Fruit fly (Drosophila melanogaster): ENCODE measurements around the gene CG33920.
A peak's percentile ranks its signal among the peaks of the same experiment; 100 is the strongest.

Gene CG33920

DNA sequence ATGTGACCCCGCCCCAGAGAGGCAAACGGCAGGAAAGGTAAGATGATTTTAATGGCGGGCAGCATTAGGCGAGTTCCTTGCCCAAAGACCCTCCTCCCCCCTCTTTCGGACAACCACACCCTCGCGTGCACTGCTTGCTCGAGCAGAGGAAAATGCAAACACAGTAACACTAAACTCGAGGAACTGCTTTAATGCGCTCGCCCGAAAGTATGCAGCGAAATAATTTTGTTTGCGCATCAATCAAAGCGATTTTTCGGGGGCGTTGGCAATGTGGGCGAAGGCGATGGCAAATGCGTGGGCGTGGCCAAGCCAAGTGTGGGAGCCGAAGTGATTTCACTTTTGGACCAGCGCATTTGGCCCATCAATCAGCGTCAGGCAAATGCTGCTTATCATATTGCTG, 41.5 kb upstream of the CG33920 start (continued):
- TF ChIP-seq CG2889 (GFP tag; IDR thresholded peaks at IDR 0.05) (no peak), Hr51 (GFP tag; optimal IDR thresholded peaks at IDR 0.05) (no peak), otp (GFP tag; IDR thresholded peaks at IDR 0.05) (no peak), HLH3B (GFP tag; IDR thresholded peaks at IDR 0.05) (no peak), slbo (GFP tag; IDR thresholded peaks at IDR 0.05) (peak; percentile 20; the same call in 1 of the 2 replicates), bab2 (GFP tag; optimal IDR thresholded peaks at IDR 0.05) (no peak), CG1233 (GFP tag; optimal IDR thresholded peaks at IDR 0.05) (no peak), sd (tag; optimal IDR thresholded peaks at IDR 0.05) (no peak), CG11247 (GFP tag; IDR thresholded peaks at IDR 0.05) (no peak), sc (optimal IDR thresholded peaks at IDR 0.05) (no peak), sc (GFP tag; optimal IDR thresholded peaks at IDR 0.05) (no peak), lmd (GFP tag; IDR thresholded peaks at IDR 0.05) (no peak), CG6765 (GFP tag; optimal IDR thresholded peaks at IDR 0.05) (no peak), sr (GFP tag; IDR thresholded peaks at IDR 0.05) (peak; percentile 89), CG16863 (GFP tag; optimal IDR thresholded peaks at IDR 0.05) (peak; percentile 17), Eip74EF (GFP tag; optimal IDR thresholded peaks at IDR 0.05) (peak in 1 of 2 experiments; percentile 52), CG6791 (GFP tag; IDR thresholded peaks at IDR 0.05; ENCODE audit: partially characterized antibody) (no peak), org-1 (GFP tag; optimal IDR thresholded peaks at IDR 0.05) (no peak), grn (GFP tag; optimal IDR thresholded peaks at IDR 0.05) (no peak), klu (GFP tag; IDR thresholded peaks at IDR 0.05) (0 out of 2 replicates have a peak, but pooled peaks have one; percentile 27), chn (GFP tag; optimal IDR thresholded peaks at IDR 0.05) (peak; percentile 68), zfh2 (GFP tag; optimal IDR thresholded peaks at IDR 0.05) (no peak), knrl (GFP tag; IDR thresholded peaks at IDR 0.05; ENCODE audit: partially characterized antibody) (no peak), dmrt99B (tag; optimal IDR thresholded peaks at IDR 0.05) (no peak), gt (GFP tag; IDR thresholded peaks at IDR 0.05) (no peak), CG16779 (GFP tag; IDR thresholded peaks at IDR 0.05) (no peak), TFAM (GFP tag; optimal IDR thresholded peaks at IDR 0.05) (no peak), ftz-f1 (GFP tag; optimal IDR thresholded peaks at IDR 0.05) (no peak), so (GFP tag; IDR thresholded peaks at IDR 0.05) (no peak), CG12769 (tag; optimal IDR thresholded peaks at IDR 0.05) (no peak), psq (GFP tag; optimal IDR thresholded peaks at IDR 0.05) (no peak), Abd-B (GFP tag; optimal IDR thresholded peaks at IDR 0.05) (no peak), chif (GFP tag; optimal IDR thresholded peaks at IDR 0.05) (peak in 1 of 2 experiments; percentile 33), jing (GFP tag; optimal IDR thresholded peaks at IDR 0.05) (no peak), HmgZ (tag; optimal IDR thresholded peaks at IDR 0.05) (peak; percentile 55), scrt (GFP tag; optimal IDR thresholded peaks at IDR 0.05) (no peak), trh (GFP tag; optimal IDR thresholded peaks at IDR 0.05) (no peak), CG3407 (GFP tag; optimal IDR thresholded peaks at IDR 0.05) (no peak), CG3163 (GFP tag; optimal IDR thresholded peaks at IDR 0.05) (peak; percentile 5), HmgD (GFP tag; optimal IDR thresholded peaks at IDR 0.05) (peak; percentile 58), CG31441 (GFP tag; IDR thresholded peaks at IDR 0.05) (no peak), Nf-YB (GFP tag; optimal IDR thresholded peaks at IDR 0.05) (peak; percentile 20), ttk (GFP tag; IDR thresholded peaks at IDR 0.05) (0 out of 2 replicates have a peak, but pooled peaks have one; percentile 26), CG2116 (GFP tag; optimal IDR thresholded peaks at IDR 0.05) (no peak), CG8388 (GFP tag; optimal IDR thresholded peaks at IDR 0.05) (no peak), D19B (GFP tag; optimal IDR thresholded peaks at IDR 0.05) (no peak), lab (GFP tag; optimal IDR thresholded peaks at IDR 0.05) (no peak), CG8924 (tag; optimal IDR thresholded peaks at IDR 0.05) (no peak), NfI (GFP tag; optimal IDR thresholded peaks at IDR 0.05) (peak; percentile 31), crol (GFP tag; IDR thresholded peaks at IDR 0.05) (peak; percentile 98), Sry-δ (GFP tag; optimal IDR thresholded peaks at IDR 0.05) (no peak), odd (GFP tag; optimal IDR thresholded peaks at IDR 0.05) (no peak)

All from whole organism, embryonic.